Worm (Caenorhabditis elegans) whole organism, L1 larva: ENCODE measurements around the gene tos-1.

Source experiments
- aha-1 ChIP-seq: fragments of 150-350 bp; optimal IDR thresholded peaks from 2 replicates; lab custom pipeline; 2014; ENCODE audit warnings: missing biosample characterization, missing genetic modification characterization
- ama-1 ChIP-seq: fragments of 150-350 bp; optimal IDR thresholded peaks from 2 replicates; lab custom pipeline; 2014
- dpl-1 ChIP-seq, 3 experiments: fragments of 150-350 bp in 2 of 3; sonication (generic microtip) in 1 of 3; optimal IDR thresholded peaks; 2 replicates each; lab custom pipeline; 2014 to 2017; ENCODE audit warnings: missing biosample characterization in 3 of 3, missing genetic modification characterization in 3 of 3, missing genetic modification reagents in 3 of 3
- fos-1 ChIP-seq: fragments of 150-350 bp; optimal IDR thresholded peaks from 2 replicates; lab custom pipeline; 2014; ENCODE audit warnings: missing biosample characterization, missing genetic modification characterization
- hlh-17 ChIP-seq: fragments of 200-800 bp; sonication (Bioruptor generic); optimal IDR thresholded peaks from 2 replicates; lab custom pipeline; 2018; ENCODE audit warnings: missing genetic modification characterization, mild to moderate bottlenecking, missing compliant biosample characterization, moderate library complexity, borderline replicate concordance
- jun-1 ChIP-seq: fragments of 150-350 bp; optimal IDR thresholded peaks from 2 replicates; lab custom pipeline; 2014; ENCODE audit warnings: missing biosample characterization, missing genetic modification reagents, missing genetic modification characterization
- lin-15B ChIP-seq: fragments of 150-350 bp; sonication (generic microtip); optimal IDR thresholded peaks from 3 replicates; lab custom pipeline; 2014; ENCODE audit warnings: missing biosample characterization, missing genetic modification characterization
- nhr-11 ChIP-seq: fragments of 150-350 bp; optimal IDR thresholded peaks from 2 replicates; lab custom pipeline; 2014; ENCODE audit warnings: missing biosample characterization, missing genetic modification characterization
- nhr-237 ChIP-seq: fragments of 150-350 bp; optimal IDR thresholded peaks from 2 replicates; lab custom pipeline; 2014; ENCODE audit warnings: missing biosample characterization, missing genetic modification characterization
- nhr-28 ChIP-seq: fragments of 150-350 bp; optimal IDR thresholded peaks from 2 replicates; lab custom pipeline; 2014; ENCODE audit warnings: missing biosample characterization, missing genetic modification characterization
- pqm-1 ChIP-seq: sonication (generic microtip); optimal IDR thresholded peaks from 3 replicates; lab custom pipeline; 2017; ENCODE audit warnings: missing biosample characterization, missing genetic modification characterization
- snpc-4 ChIP-seq: fragments of 150-350 bp; optimal IDR thresholded peaks from 2 replicates; lab custom pipeline; 2014; ENCODE audit warnings: missing biosample characterization, missing genetic modification characterization
- swsn-7 ChIP-seq: sonication (generic microtip); optimal IDR thresholded peaks from 2 replicates; lab custom pipeline; 2016; ENCODE audit warnings: missing genetic modification characterization, missing compliant biosample characterization
- ztf-4 ChIP-seq: fragments of 150-350 bp; optimal IDR thresholded peaks from 2 replicates; lab custom pipeline; 2014; ENCODE audit warnings: missing biosample characterization, missing genetic modification characterization

DNA sequence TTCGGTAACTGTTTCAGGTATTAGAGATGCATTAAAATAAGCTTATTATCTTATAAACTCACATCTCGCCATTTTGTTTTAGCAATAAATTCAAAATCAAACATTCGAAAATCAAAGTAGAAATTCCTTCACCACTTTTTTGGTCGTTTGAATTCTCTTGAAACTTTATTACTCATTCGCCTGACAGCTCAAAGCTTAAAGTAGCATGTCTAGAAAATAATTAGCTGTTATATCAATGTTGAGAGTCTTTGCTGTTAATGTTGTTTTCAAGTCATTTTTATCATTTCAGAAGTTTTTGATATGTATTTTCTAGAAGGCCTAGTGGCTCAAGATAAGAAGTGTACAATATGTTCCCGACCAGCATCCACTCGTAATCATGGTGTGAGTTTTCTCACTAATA lies 41.0 kb downstream of the tos-1 start, which contains the start of gene nhr-39:
- TF ChIP-seq hlh-17 (GFP tag; lab: Kevin White, UChicago) (no peak), snpc-4 (tag; lab: Kevin White, UChicago) (no peak), nhr-11 (no peak), aha-1 (tag; lab: Kevin White, UChicago) (no peak), dpl-1 (GFP tag; optimal IDR thresholded peaks at IDR 0.05; lab: Kevin White, UChicago) (no peak), nhr-28 (tag; lab: Kevin White, UChicago) (no peak), ztf-4 (tag; lab: Kevin White, UChicago) (no peak), lin-15B (tag; lab: Kevin White, UChicago) (no peak), jun-1 (no peak), pqm-1 (no peak), ama-1 (lab: Kevin White, UChicago) (no peak), swsn-7 (tag; lab: Kevin White, UChicago) (no peak), fos-1 (tag; lab: Kevin White, UChicago) (no peak), nhr-237 (tag; lab: Kevin White, UChicago) (no peak)
